Worm (Caenorhabditis elegans) whole organism, young adult: ENCODE results near the gene crp-1.

Experiments
- B0019.2 ChIP-seq: fragments of 200-800 bp; sonication (Bioruptor generic); conservative IDR thresholded peaks from 2 replicates; pipeline ENCODE4 v1.3.6; 2022; ENCODE audit warnings: missing genetic modification reagents, missing genetic modification characterization, missing compliant biosample characterization
- B0035.1 ChIP-seq: sonication (generic microtip); optimal IDR thresholded peaks from 2 replicates; lab custom pipeline; 2016; ENCODE audit warnings: missing genetic modification characterization, mild to moderate bottlenecking, missing compliant biosample characterization, missing genotype, missing genetic modification reagents
- F33H1.4 ChIP-seq: fragments of 200-800 bp; sonication (Bioruptor generic); IDR thresholded peaks from 2 replicates; pipeline ENCODE4 v1.3.6; 2022; ENCODE audit warnings: missing genetic modification reagents, missing genetic modification characterization, missing compliant biosample characterization
- F37B4.10 ChIP-seq: fragments of 200-800 bp; sonication (Bioruptor generic); IDR thresholded peaks from 2 replicates; pipeline ENCODE4 v1.3.6; 2022; ENCODE audit warnings: missing genetic modification characterization, missing compliant biosample characterization
- F57C9.4 ChIP-seq: sonication (generic microtip); optimal IDR thresholded peaks from 2 replicates; lab custom pipeline; 2017; ENCODE audit warnings: mild to moderate bottlenecking, missing genetic modification characterization, missing compliant biosample characterization
- K11D2.4 ChIP-seq: fragments of 200-800 bp; sonication (Bioruptor generic); IDR thresholded peaks from 2 replicates; pipeline ENCODE4 v1.3.6; 2022; ENCODE audit warnings: missing genetic modification reagents, missing genetic modification characterization, missing compliant biosample characterization
- K12H6.12 ChIP-seq: fragments of 200-800 bp; sonication (Bioruptor generic); optimal IDR thresholded peaks from 2 replicates; lab custom pipeline; 2018; ENCODE audit warnings: mild to moderate bottlenecking, missing genetic modification characterization, missing compliant biosample characterization
- akir-1 ChIP-seq: fragments of 200-800 bp; sonication (Bioruptor generic); optimal IDR thresholded peaks from 2 replicates; lab custom pipeline; 2018; ENCODE audit warnings: mild to moderate bottlenecking, missing genetic modification characterization, moderate library complexity, missing compliant biosample characterization
- ama-1 ChIP-seq, 3 experiments: fragments of 150-350 bp in 1 of 3; sonication (generic microtip) in 2 of 3; optimal IDR thresholded peaks; 2 replicates each; lab custom pipeline; 2014 to 2018; ENCODE audit warnings: missing biosample characterization in 2 of 3, missing genetic modification characterization in 2 of 3, missing genetic modification reagents in 2 of 3
- ccch-3 ChIP-seq: fragments of 200-800 bp; sonication (Bioruptor generic); optimal IDR thresholded peaks from 2 replicates; lab custom pipeline; 2018; ENCODE audit warnings: mild to moderate bottlenecking, missing genetic modification characterization, missing compliant biosample characterization
- ceh-40 ChIP-seq: fragments of 200-800 bp; sonication (Bioruptor generic); IDR thresholded peaks from 2 replicates; pipeline ENCODE4 v1.3.6; 2022; ENCODE audit warnings: missing genetic modification characterization, missing compliant biosample characterization
- ceh-58 ChIP-seq: fragments of 200-800 bp; sonication (Bioruptor generic); IDR thresholded peaks from 2 replicates; pipeline ENCODE4 v1.3.6; 2022; ENCODE audit warnings: missing genetic modification characterization, missing compliant biosample characterization
- chd-7 ChIP-seq: sonication (generic microtip); optimal IDR thresholded peaks from 2 replicates; lab custom pipeline; 2016; ENCODE audit warnings: mild to moderate bottlenecking, missing genetic modification characterization, moderate library complexity, missing compliant biosample characterization
- die-1 ChIP-seq: sonication (generic microtip); optimal IDR thresholded peaks from 2 replicates; lab custom pipeline; 2016; ENCODE audit warnings: missing genotype, mild to moderate bottlenecking, missing genetic modification characterization, missing compliant biosample characterization
- dox-1 ChIP-seq: fragments of 200-800 bp; sonication (Bioruptor generic); IDR thresholded peaks from 2 replicates; pipeline ENCODE4 v1.3.6; 2022; ENCODE audit warnings: missing genetic modification reagents, missing genetic modification characterization, missing compliant biosample characterization
- egl-18 ChIP-seq: fragments of 200-800 bp; sonication (Bioruptor generic); IDR thresholded peaks from 2 replicates; pipeline ENCODE4 v1.3.6; 2022; ENCODE audit warnings: missing genetic modification reagents, missing genetic modification characterization, missing compliant biosample characterization
- fkh-3 ChIP-seq: sonication (generic microtip); optimal IDR thresholded peaks from 2 replicates; lab custom pipeline; 2016; ENCODE audit warnings: mild to moderate bottlenecking, missing genetic modification characterization, missing compliant biosample characterization
- hlh-26 ChIP-seq: fragments of 200-800 bp; sonication (Bioruptor generic); conservative IDR thresholded peaks from 2 replicates; pipeline ENCODE4 v1.3.6; 2022; ENCODE audit warnings: missing genetic modification reagents, missing genetic modification characterization, missing compliant biosample characterization
- lin-26 ChIP-seq: fragments of 200-800 bp; sonication (Bioruptor generic); IDR thresholded peaks from 2 replicates; pipeline ENCODE4 v1.3.6; 2022; ENCODE audit warnings: missing genetic modification reagents, missing genetic modification characterization, missing compliant biosample characterization
- lin-35 ChIP-seq, 3 experiments: fragments of 150-350 bp in 2 of 3; sonication (generic microtip) in 1 of 3; optimal IDR thresholded peaks; 2 replicates each; lab custom pipeline; 2014 to 2018; ENCODE audit warnings: missing biosample characterization in 3 of 3, missing genetic modification characterization in 3 of 3, missing genetic modification reagents in 3 of 3
- lsl-1 ChIP-seq: fragments of 200-800 bp; sonication (Bioruptor generic); optimal IDR thresholded peaks from 2 replicates; lab custom pipeline; 2018; ENCODE audit warnings: mild to moderate bottlenecking, missing genetic modification characterization, moderate library complexity, missing compliant biosample characterization
- madf-3 ChIP-seq: fragments of 200-800 bp; sonication (Bioruptor generic); IDR thresholded peaks from 2 replicates; pipeline ENCODE4 v1.3.6; 2022; ENCODE audit warnings: missing genetic modification reagents, missing genetic modification characterization, missing compliant biosample characterization
- mxl-1 ChIP-seq: sonication (generic microtip); optimal IDR thresholded peaks from 2 replicates; lab custom pipeline; 2016; ENCODE audit warnings: missing genetic modification characterization, missing compliant biosample characterization
- nfyb-1 ChIP-seq: fragments of 200-800 bp; sonication (Bioruptor generic); IDR thresholded peaks from 2 replicates; pipeline ENCODE4 v1.3.6; 2022; ENCODE audit warnings: missing genetic modification reagents, missing genetic modification characterization, missing compliant biosample characterization
- nhr-80 ChIP-seq: sonication (generic microtip); optimal IDR thresholded peaks from 2 replicates; lab custom pipeline; 2016; ENCODE audit warnings: missing genetic modification characterization, missing compliant biosample characterization
- pha-4 ChIP-seq: fragments of 150-350 bp; sonication (generic microtip); optimal IDR thresholded peaks from 2 replicates; lab custom pipeline; 2014; ENCODE audit warnings: missing biosample characterization, missing genetic modification reagents, missing genetic modification characterization
- rcor-1 ChIP-seq: fragments of 200-800 bp; sonication (Bioruptor generic); IDR thresholded peaks from 2 replicates; pipeline ENCODE4 v1.3.6; 2022; ENCODE audit warnings: missing genetic modification reagents, missing genetic modification characterization, missing compliant biosample characterization
- sea-2 ChIP-seq: fragments of 200-800 bp; sonication (Bioruptor generic); IDR thresholded peaks from 2 replicates; pipeline ENCODE4 v1.3.6; 2022; ENCODE audit warnings: missing genetic modification characterization, missing compliant biosample characterization
- snpc-4 ChIP-seq, 5 experiments: fragments of 150-350 bp in 1 of 5; sonication (generic microtip) in 4 of 5; optimal IDR thresholded peaks; 2 replicates each; lab custom pipeline; 2014 to 2018; ENCODE audit warnings: missing genetic modification characterization in 5 of 5, missing biosample characterization in 3 of 5, antibody characterized with exemption in 2 of 5, mild to moderate bottlenecking in 2 of 5, missing compliant biosample characterization in 2 of 5, missing genotype in 2 of 5, moderate library complexity in 2 of 5, missing genetic modification reagents in 1 of 5
- tbp1 ChIP-seq: fragments of 200-800 bp; sonication (Bioruptor generic); optimal IDR thresholded peaks from 2 replicates; lab custom pipeline; 2018; ENCODE audit warnings: mild to moderate bottlenecking, missing genetic modification characterization, missing compliant biosample characterization
- tbx-9 ChIP-seq: sonication (generic microtip); optimal IDR thresholded peaks from 2 replicates; lab custom pipeline; 2016; ENCODE audit warnings: borderline replicate concordance, missing genetic modification characterization, inconsistent platforms, missing compliant biosample characterization
- unc-130 ChIP-seq: sonication (generic microtip); optimal IDR thresholded peaks from 2 replicates; lab custom pipeline; 2016; ENCODE audit warnings: missing genetic modification reagents, missing genetic modification characterization, missing compliant biosample characterization
- xnd-1 ChIP-seq: sonication (generic microtip); optimal IDR thresholded peaks from 2 replicates; lab custom pipeline; 2016; ENCODE audit warnings: missing genotype, missing genetic modification reagents, missing genetic modification characterization, missing compliant biosample characterization
- ztf-22 ChIP-seq: fragments of 200-800 bp; sonication (Bioruptor generic); optimal IDR thresholded peaks from 2 replicates; lab custom pipeline; 2018; ENCODE audit warnings: mild to moderate bottlenecking, missing genetic modification characterization, moderate library complexity, missing compliant biosample characterization
- ztf-6 ChIP-seq: fragments of 200-800 bp; sonication (Bioruptor generic); IDR thresholded peaks from 2 replicates; pipeline ENCODE4 v1.3.6; 2022; ENCODE audit warnings: missing genetic modification reagents, missing genetic modification characterization, missing compliant biosample characterization

crp-1 gene

DNA sequence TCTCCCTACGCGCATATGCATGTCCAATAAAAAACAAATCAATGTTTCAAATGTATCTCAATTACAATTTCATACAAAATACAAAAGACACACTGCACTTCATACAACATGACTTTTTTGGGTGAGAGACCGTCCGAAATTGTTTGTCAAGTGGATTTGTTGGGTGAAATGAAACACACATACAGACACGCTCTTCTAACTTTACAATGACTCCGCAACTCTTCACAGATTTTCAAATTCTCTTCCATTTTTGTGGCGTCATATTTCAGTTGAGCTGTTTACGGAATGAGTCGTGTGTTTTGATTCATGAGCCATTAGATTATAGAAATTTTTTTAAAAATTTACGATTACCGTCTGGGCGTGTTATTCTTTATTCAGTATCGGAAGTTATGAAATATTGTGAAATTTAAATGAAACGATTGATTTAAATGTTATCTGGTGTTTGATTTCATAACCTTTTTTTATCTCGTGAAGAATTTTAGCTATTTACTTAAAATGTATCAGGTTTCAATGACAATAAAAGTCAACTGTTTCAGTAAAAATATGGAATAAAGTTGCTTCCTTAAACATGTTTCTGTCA is 1.4 kb upstream of the crp-1 start (continued):
- no peak for TF ChIP-seq tbx-9
- TF ChIP-seq ccch-3 (GFP tag; lab: Kevin White, UChicago) = no peak
- no peak for TF ChIP-seq snpc-4 (GFP tag; optimal IDR thresholded peaks at IDR 0.05; lab: Kevin White, UChicago)
- TF ChIP-seq snpc-4 (tag; optimal IDR thresholded peaks at IDR 0.05; lab: Kevin White, UChicago) = no peak
- TF ChIP-seq egl-18 (GFP tag; lab: Robert Waterston, UW) = no peak
- peak; percentile 68; the same call in 1 of the 2 replicates for TF ChIP-seq madf-3
- no peak for TF ChIP-seq B0019.2
- no peak for TF ChIP-seq chd-7
- TF ChIP-seq sea-2 (GFP tag; lab: Robert Waterston, UW) = no peak
- TF ChIP-seq ama-1 (optimal IDR thresholded peaks at IDR 0.05; lab: Kevin White, UChicago) = peak; percentile 66
- no peak for TF ChIP-seq ama-1 (GFP tag; optimal IDR thresholded peaks at IDR 0.05; lab: Kevin White, UChicago)
- TF ChIP-seq die-1 (tag; lab: Kevin White, UChicago) = no peak
- no peak for TF ChIP-seq dox-1
- TF ChIP-seq ztf-6 (GFP tag; lab: Robert Waterston, UW) = no peak
- no peak for TF ChIP-seq lin-35 (GFP tag; optimal IDR thresholded peaks at IDR 0.05; lab: Kevin White, UChicago)
- TF ChIP-seq ceh-40 (GFP tag; lab: Robert Waterston, UW) = no peak
- no peak for TF ChIP-seq pha-4 (tag; lab: Kevin White, UChicago)
- TF ChIP-seq F33H1.4 (GFP tag; lab: Robert Waterston, UW) = no peak
- TF ChIP-seq akir-1 (GFP tag; lab: Kevin White, UChicago) = no peak
- TF ChIP-seq xnd-1 (tag; lab: Kevin White, UChicago) = no peak
- peak; percentile 15 for TF ChIP-seq B0035.1 (tag; lab: Kevin White, UChicago)
- TF ChIP-seq tbp1 (GFP tag; lab: Kevin White, UChicago) = no peak
- no peak for TF ChIP-seq fkh-3
- TF ChIP-seq lin-26 (GFP tag; lab: Robert Waterston, UW) = no peak
- TF ChIP-seq rcor-1 = no peak
- no peak for TF ChIP-seq unc-130 (GFP tag; lab: Kevin White, UChicago)
- no peak for TF ChIP-seq ztf-22 (GFP tag; lab: Kevin White, UChicago)
- TF ChIP-seq lsl-1 (GFP tag; lab: Kevin White, UChicago) = no peak
- no peak for TF ChIP-seq nfyb-1 (GFP tag; lab: Robert Waterston, UW)
- no peak for TF ChIP-seq F37B4.10 (GFP tag; lab: Robert Waterston, UW)
- no peak for TF ChIP-seq K11D2.4 (GFP tag; lab: Robert Waterston, UW)
- TF ChIP-seq, all 124 proteins: peak for 6

DNA sequence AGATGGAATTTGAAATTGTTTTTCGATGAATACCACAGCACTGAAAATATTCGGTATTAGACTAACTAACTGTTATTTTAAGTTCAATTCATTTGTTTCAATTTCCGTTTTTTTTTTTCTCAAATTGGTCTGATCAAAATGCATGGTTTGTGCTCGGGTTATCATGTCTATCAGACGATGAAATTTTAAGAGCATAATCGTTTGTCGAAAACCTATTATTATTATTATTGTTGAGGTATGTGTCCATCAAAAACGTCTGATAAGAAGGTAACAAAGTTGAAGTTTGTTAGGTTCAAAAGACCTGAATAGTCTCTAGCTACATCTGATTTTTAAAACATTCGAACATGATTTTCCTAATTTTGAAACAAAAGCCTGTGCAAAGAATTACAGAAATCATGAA is 5.6 kb downstream of the crp-1 start:
- no peak for TF ChIP-seq ceh-58
- peak; percentile 85 for TF ChIP-seq nhr-80

DNA sequence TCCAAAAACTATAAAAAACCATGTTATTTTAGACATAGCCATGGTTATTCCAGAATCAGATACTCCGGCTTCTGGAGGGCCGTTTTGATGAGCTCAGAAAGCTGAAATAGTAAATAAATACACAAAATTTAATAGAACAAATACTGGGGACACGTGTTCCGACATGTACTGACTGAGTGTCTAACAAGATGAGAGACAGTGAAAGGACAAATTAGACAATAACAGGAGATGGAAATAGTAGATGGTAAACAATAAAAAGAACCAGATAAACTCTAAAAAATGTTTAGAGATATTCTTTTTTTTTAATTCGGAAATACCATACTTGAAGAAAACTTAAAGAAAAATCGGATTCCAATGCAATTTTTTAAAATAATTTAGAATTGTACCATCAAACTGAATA is 6.3 kb downstream of the crp-1 start, which contains the start of gene Y32F6B.1:
Gene Y32F6B.1, minus strand, starts transcription at position 101 of the 400 bp plus-strand sequence.
- TF ChIP-seq mxl-1 (tag; lab: Kevin White, UChicago) (no peak), nfyb-1 (GFP tag; lab: Robert Waterston, UW) (no peak), ccch-3 (GFP tag; lab: Kevin White, UChicago) (no peak), K12H6.12 (tag; lab: Kevin White, UChicago) (no peak), chd-7 (no peak), hlh-26 (GFP tag; lab: Robert Waterston, UW) (no peak), F57C9.4 (no peak)
